Fruit fly (Drosophila melanogaster): ENCODE data around the gene Cpr78Cc.

The Cpr78Cc gene

dm6 chr3L:21318474-21318873 is 18.1 kb downstream of the Cpr78Cc start, which contains the start of gene Rab26:
Rab26 (plus strand) TSS chr3L:21318774.
- no peak for TF ChIP-seq CG10669 (GFP tag; optimal IDR thresholded peaks at IDR 0.05)
- TF ChIP-seq eg (GFP tag; IDR thresholded peaks at IDR 0.05), result no peak
- no peak for TF ChIP-seq svp (GFP tag)
- no peak for TF ChIP-seq Hr38 (GFP tag; optimal IDR thresholded peaks at IDR 0.05)
- no peak for TF ChIP-seq vri (GFP tag; optimal IDR thresholded peaks at IDR 0.05)
- TF ChIP-seq lz (GFP tag; optimal IDR thresholded peaks at IDR 0.05), result no peak
- no peak for TF ChIP-seq CG9139 (GFP tag; optimal IDR thresholded peaks at IDR 0.05)
- TF ChIP-seq salr (GFP tag; optimal IDR thresholded peaks at IDR 0.05), result no peak
- TF ChIP-seq Lpt (GFP tag; optimal IDR thresholded peaks at IDR 0.05), result no peak
- no peak for TF ChIP-seq Gug (GFP tag; IDR thresholded peaks at IDR 0.05)
- TF ChIP-seq fkh (GFP tag; optimal IDR thresholded peaks at IDR 0.05), result no peak
- no peak for TF ChIP-seq dac (GFP tag; optimal IDR thresholded peaks at IDR 0.05)
- TF ChIP-seq CG6808 (GFP tag; optimal IDR thresholded peaks at IDR 0.05), result no peak
- TF ChIP-seq CG10631 (GFP tag; optimal IDR thresholded peaks at IDR 0.05), result no peak

- TF ChIP-seq achi (GFP tag; optimal IDR thresholded peaks at IDR 0.05), result peak; percentile 47
- no peak for TF ChIP-seq CG8119 (GFP tag; IDR thresholded peaks at IDR 0.05)
Measured at dm6 chr3L:21319313-21319907, 19.0 kb downstream of the Cpr78Cc start.

- TF ChIP-seq salr (GFP tag; optimal IDR thresholded peaks at IDR 0.05) (no peak), Eip78C (GFP tag) (peak; percentile 5)
Measured at dm6 chr3L:21319957-21320356, 19.6 kb downstream of the Cpr78Cc start.

- TF ChIP-seq Blimp-1 (GFP tag; optimal IDR thresholded peaks at IDR 0.05), result no peak
- TF ChIP-seq OdsH (GFP tag; optimal IDR thresholded peaks at IDR 0.05), result peak; percentile 51
- no peak for TF ChIP-seq vri (GFP tag; optimal IDR thresholded peaks at IDR 0.05)
- peak; percentile 4 for TF ChIP-seq Hr39 (GFP tag; optimal IDR thresholded peaks at IDR 0.05)
- TF ChIP-seq acj6 (GFP tag; optimal IDR thresholded peaks at IDR 0.05), result peak; percentile 35
- TF ChIP-seq Met (GFP tag; optimal IDR thresholded peaks at IDR 0.05), result peak; percentile 54
- no peak for TF ChIP-seq esn (GFP tag; optimal IDR thresholded peaks at IDR 0.05)
- TF ChIP-seq svp (GFP tag), result no peak
- peak; percentile 28 for TF ChIP-seq CG31627 (GFP tag; optimal IDR thresholded peaks at IDR 0.05)
- no peak for TF ChIP-seq CG11762 (GFP tag; optimal IDR thresholded peaks at IDR 0.05; ENCODE audit: insufficient read depth)
- peak; percentile 19 for TF ChIP-seq lz (GFP tag; optimal IDR thresholded peaks at IDR 0.05)
- no peak for TF ChIP-seq CG9139 (GFP tag; optimal IDR thresholded peaks at IDR 0.05)
- TF ChIP-seq spab (GFP tag; optimal IDR thresholded peaks at IDR 0.05), result no peak
- TF ChIP-seq Eip78C (GFP tag), result no peak
- TF ChIP-seq CG8119 (GFP tag; IDR thresholded peaks at IDR 0.05), result no peak; the same call in 2 of the 3 replicates
- no peak for TF ChIP-seq CG11902 (GFP tag; optimal IDR thresholded peaks at IDR 0.05)
- TF ChIP-seq CG4318 (GFP tag; optimal IDR thresholded peaks at IDR 0.05), result peak; percentile 37
- no peak for TF ChIP-seq CG6792 (GFP tag; optimal IDR thresholded peaks at IDR 0.05)
- TF ChIP-seq Lpt (GFP tag; optimal IDR thresholded peaks at IDR 0.05), result no peak
- TF ChIP-seq CG10631 (GFP tag; optimal IDR thresholded peaks at IDR 0.05), result peak; percentile 17
- no peak for TF ChIP-seq CG7368 (GFP tag; optimal IDR thresholded peaks at IDR 0.05)
- no peak for TF ChIP-seq Ets96B (tag; optimal IDR thresholded peaks at IDR 0.05)
- TF ChIP-seq Eip93F (GFP tag; optimal IDR thresholded peaks at IDR 0.05), result no peak
- peak; percentile 4 for TF ChIP-seq net (GFP tag; optimal IDR thresholded peaks at IDR 0.05)
- TF ChIP-seq CG34406 (GFP tag; optimal IDR thresholded peaks at IDR 0.05), result peak; percentile 22
- peak; percentile 39 for TF ChIP-seq CG3919 (GFP tag; optimal IDR thresholded peaks at IDR 0.05)
- no peak for TF ChIP-seq dsx (GFP tag; optimal IDR thresholded peaks at IDR 0.05; ENCODE audit: poor library complexity, severe bottlenecking)
- no peak for TF ChIP-seq dac (GFP tag; optimal IDR thresholded peaks at IDR 0.05)
- TF ChIP-seq Sox14 (GFP tag; optimal IDR thresholded peaks at IDR 0.05), result peak; percentile 39
- no peak for TF ChIP-seq Hr38 (GFP tag; optimal IDR thresholded peaks at IDR 0.05)
- no peak for TF ChIP-seq ss (GFP tag; optimal IDR thresholded peaks at IDR 0.05)
- no peak for TF ChIP-seq fd85E (GFP tag; optimal IDR thresholded peaks at IDR 0.05)
- peak; percentile 3 for TF ChIP-seq Eip75B (GFP tag; optimal IDR thresholded peaks at IDR 0.05)
- TF ChIP-seq CG10669 (GFP tag; optimal IDR thresholded peaks at IDR 0.05), result peak; percentile 59
- no peak for TF ChIP-seq CG15336 (GFP tag; IDR thresholded peaks at IDR 0.05)
- TF ChIP-seq Sox15 (GFP tag; optimal IDR thresholded peaks at IDR 0.05), result no peak
- TF ChIP-seq fd59A (GFP tag; optimal IDR thresholded peaks at IDR 0.05), result peak; percentile 17
Measured at dm6 chr3L:21321807-21322503, 21.6 kb downstream of the Cpr78Cc start.
